Worm (Caenorhabditis elegans): Measurements from ENCODE around the gene F48F7.3.

DNA sequence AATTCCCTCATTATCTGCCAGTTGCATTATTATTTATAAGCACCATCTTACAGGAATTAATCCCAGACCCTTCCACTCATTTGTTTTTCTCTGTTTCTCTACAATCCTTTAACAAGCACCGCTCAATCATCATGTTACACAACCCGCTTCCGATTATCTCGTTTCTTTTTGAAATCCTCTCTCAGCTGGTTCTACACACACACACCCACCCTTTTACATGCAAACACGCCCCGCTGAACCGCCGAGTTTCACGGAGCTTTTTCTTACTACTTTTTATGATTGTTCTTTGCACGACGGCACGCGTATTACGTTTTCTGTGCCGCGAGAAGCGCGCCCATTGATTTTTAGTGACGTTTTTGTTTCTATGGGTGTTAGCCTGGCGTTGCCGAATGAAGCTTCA, 10.5 kb downstream of the F48F7.3 start:
- no peak for TF ChIP-seq snpc-4 (tag; optimal IDR thresholded peaks at IDR 0.05)
- no peak for TF ChIP-seq skn-1 (tag; optimal IDR thresholded peaks at IDR 0.05)
- no peak for TF ChIP-seq egl-27 (tag; optimal IDR thresholded peaks at IDR 0.05)
- no peak for TF ChIP-seq nhr-12 (tag; optimal IDR thresholded peaks at IDR 0.05)
- TF ChIP-seq nhr-77 (tag; optimal IDR thresholded peaks at IDR 0.05), result no peak
- TF ChIP-seq mbf-1 (tag; optimal IDR thresholded peaks at IDR 0.05), result no peak
- TF ChIP-seq zag-1 (tag; optimal IDR thresholded peaks at IDR 0.05), result no peak
- no peak for TF ChIP-seq ceh-82 (tag; optimal IDR thresholded peaks at IDR 0.05)
- no peak for TF ChIP-seq ama-1 (optimal IDR thresholded peaks at IDR 0.05)

Measured in whole organism, L2 larva.